Worm (Caenorhabditis elegans) whole organism, mixed stage, embryonic: ENCODE data around the gene B0432.8.

Experiments used
- ces-1 ChIP-seq: fragments of 150-350 bp; optimal IDR thresholded peaks from 2 replicates; lab custom pipeline; 2014; ENCODE audit warnings: missing biosample characterization, missing genetic modification reagents, missing genetic modification characterization
- drap-1 ChIP-seq: fragments of 200-800 bp; sonication (Bioruptor generic); optimal IDR thresholded peaks from 3 replicates; lab custom pipeline; 2018; ENCODE audit warnings: mild to moderate bottlenecking, missing genetic modification characterization, missing compliant biosample characterization
- elt-1 ChIP-seq: sonication (generic microtip); optimal IDR thresholded peaks from 2 replicates; lab custom pipeline; 2017; ENCODE audit warnings: missing genetic modification characterization, mild to moderate bottlenecking, missing compliant biosample characterization, antibody characterized with exemption, moderate library complexity, borderline replicate concordance; ENCODE audit not compliant: insufficient read depth
- elt-3 ChIP-seq: fragments of 150-350 bp; optimal IDR thresholded peaks from 2 replicates; lab custom pipeline; 2014; ENCODE audit warnings: missing biosample characterization, missing genetic modification characterization
- ham-2 ChIP-seq: fragments of 200-800 bp; sonication (Bioruptor generic); optimal IDR thresholded peaks from 2 replicates; lab custom pipeline; 2018; ENCODE audit warnings: mild to moderate bottlenecking, missing genetic modification characterization, missing compliant biosample characterization
- lin-32 ChIP-seq: fragments of 200-800 bp; sonication (Bioruptor generic); optimal IDR thresholded peaks from 2 replicates; lab custom pipeline; 2018; ENCODE audit warnings: mild to moderate bottlenecking, missing genetic modification characterization, missing compliant biosample characterization
- mep-1 ChIP-seq: fragments of 150-350 bp; optimal IDR thresholded peaks from 2 replicates; lab custom pipeline; 2017; ENCODE audit warnings: missing biosample characterization, missing genetic modification reagents, missing genetic modification characterization, inconsistent platforms
- nhr-237 ChIP-seq: fragments of 150-350 bp; optimal IDR thresholded peaks from 2 replicates; lab custom pipeline; 2014; ENCODE audit warnings: missing biosample characterization, missing genetic modification characterization
- nhr-28 ChIP-seq: fragments of 150-350 bp; optimal IDR thresholded peaks from 2 replicates; lab custom pipeline; 2014; ENCODE audit warnings: missing biosample characterization, missing genetic modification characterization
- snpc-4 ChIP-seq: fragments of 150-350 bp; optimal IDR thresholded peaks from 2 replicates; lab custom pipeline; 2014; ENCODE audit warnings: missing biosample characterization, missing genetic modification characterization
- unc-39 ChIP-seq: fragments of 150-350 bp; optimal IDR thresholded peaks from 2 replicates; lab custom pipeline; 2014; ENCODE audit warnings: missing biosample characterization, missing genetic modification characterization
- unc-62 ChIP-seq: fragments of 150-350 bp; optimal IDR thresholded peaks from 2 replicates; lab custom pipeline; 2014; ENCODE audit warnings: missing biosample characterization, missing genetic modification reagents, missing genetic modification characterization

DNA sequence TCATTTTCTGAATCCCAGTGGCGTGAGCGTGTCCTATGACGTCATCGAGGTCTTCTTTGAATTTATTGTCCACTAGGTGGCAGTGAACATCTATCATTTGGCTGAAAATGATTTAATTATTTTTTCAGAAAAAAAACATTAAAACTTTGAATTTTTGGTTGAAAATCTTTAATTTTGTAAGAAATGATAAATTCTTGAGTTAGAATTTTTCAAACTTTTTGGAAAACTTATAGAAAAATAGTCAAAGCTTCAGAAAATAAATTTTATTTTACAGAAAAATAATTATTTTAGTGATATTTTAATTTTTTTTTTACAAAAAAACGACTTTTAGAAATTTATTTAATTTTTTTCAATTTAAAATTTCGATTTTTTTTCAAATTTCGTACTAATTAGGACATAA lies at the start of gene B0432.8:
- TF ChIP-seq nhr-28 (tag; lab: Kevin White, UChicago) (no peak), snpc-4 (tag; lab: Kevin White, UChicago) (no peak), unc-62 (GFP tag; lab: Kevin White, UChicago) (no peak), elt-1 (tag; lab: Kevin White, UChicago) (no peak), ham-2 (GFP tag; lab: Kevin White, UChicago) (no peak), lin-32 (GFP tag; lab: Kevin White, UChicago) (no peak), drap-1 (no peak), unc-39 (no peak), elt-3 (tag; lab: Kevin White, UChicago) (no peak), mep-1 (tag; lab: Kevin White, UChicago) (no peak), ces-1 (GFP tag; lab: Kevin White, UChicago) (no peak), nhr-237 (tag; lab: Kevin White, UChicago) (no peak)
